Worm (Caenorhabditis elegans): Measurements from ENCODE around the gene F37C4.8.

F37C4.8 gene

DNA sequence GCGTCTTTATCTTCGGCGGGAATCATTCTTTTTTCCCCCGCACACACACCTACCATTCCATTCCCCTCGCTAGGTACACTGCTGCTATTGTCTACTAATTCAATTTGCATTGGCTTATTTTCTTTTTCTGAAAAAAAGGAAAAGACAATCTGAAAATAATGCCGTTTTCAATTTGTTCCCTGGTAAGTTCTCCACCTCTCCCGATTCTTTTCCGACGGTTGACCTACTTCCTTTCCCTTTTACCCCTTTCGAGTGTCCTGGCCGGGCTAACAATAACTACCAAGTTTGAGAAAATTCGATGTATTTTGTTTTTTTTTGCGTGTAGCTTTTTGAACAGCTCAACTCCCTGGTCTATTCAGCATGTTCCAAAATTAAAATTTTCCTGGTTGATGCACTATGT lies 13.8 kb downstream of the F37C4.8 start, which contains the start of gene F37C4.4:
TSS of gene F37C4.4 (plus strand) at position 58 of the 400 bp plus-strand sequence.
- TF ChIP-seq W03F9.2 (tag; optimal IDR thresholded peaks at IDR 0.05) (no peak), him-1 (tag; optimal IDR thresholded peaks at IDR 0.05) (no peak), dao-5 (tag; optimal IDR thresholded peaks at IDR 0.05) (no peak)

DNA sequence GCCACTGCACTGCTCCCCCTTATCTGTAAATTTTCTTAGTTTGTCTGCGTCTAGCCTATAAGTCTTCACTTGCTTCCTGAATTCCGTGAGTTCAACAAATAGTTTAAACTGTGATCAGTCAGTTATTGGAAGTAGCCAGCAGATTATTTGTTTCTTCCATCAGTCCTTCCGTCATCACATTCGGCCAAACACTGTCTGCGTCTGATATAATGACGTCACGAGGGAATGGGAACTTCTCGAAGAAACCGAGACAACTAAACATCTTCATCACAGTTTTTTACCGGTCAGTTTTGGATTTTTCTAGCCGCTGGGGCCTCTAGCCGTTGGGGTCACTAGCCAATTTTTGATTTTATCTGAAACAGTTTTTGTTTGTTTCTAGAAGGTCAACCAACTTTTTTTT lies 15.0 kb downstream of the F37C4.8 start:
- no peak for TF ChIP-seq dao-5 (tag; optimal IDR thresholded peaks at IDR 0.05)
- TF ChIP-seq him-1 (tag; optimal IDR thresholded peaks at IDR 0.05): no peak
- no peak for TF ChIP-seq W03F9.2 (tag; optimal IDR thresholded peaks at IDR 0.05)

DNA sequence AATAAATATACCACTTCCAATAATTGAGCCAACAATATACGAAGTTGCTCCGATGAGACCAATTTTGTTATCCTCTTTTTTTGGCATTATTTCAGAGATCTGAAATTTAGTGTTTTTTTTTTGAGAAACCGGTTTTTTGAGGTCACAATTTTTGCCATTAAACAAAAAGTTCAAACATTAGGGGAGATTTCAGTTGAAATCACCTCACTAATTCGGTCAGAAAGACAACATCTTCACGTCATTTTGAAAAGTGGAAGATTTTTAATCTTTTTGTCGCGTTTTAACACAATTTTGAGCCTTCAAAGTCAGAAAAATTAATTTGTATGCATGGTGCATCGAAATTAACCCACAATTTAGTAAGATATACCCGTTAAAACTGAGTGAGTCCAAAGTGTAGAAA lies 16.1 kb downstream of the F37C4.8 start, which contains the start of gene aat-8:
TSS of gene aat-8 (minus strand) at position 101 of the 400 bp plus-strand sequence.
- TF ChIP-seq him-1 (tag; optimal IDR thresholded peaks at IDR 0.05): no peak
- TF ChIP-seq dao-5 (tag; optimal IDR thresholded peaks at IDR 0.05): no peak
- TF ChIP-seq W03F9.2 (tag; optimal IDR thresholded peaks at IDR 0.05): no peak

ce11 chrIV:3862948-3863347 lies 18.1 kb downstream of the F37C4.8 start:
- TF ChIP-seq W03F9.2 (tag; optimal IDR thresholded peaks at IDR 0.05): no peak
- TF ChIP-seq him-1 (tag; optimal IDR thresholded peaks at IDR 0.05): no peak
- no peak for TF ChIP-seq dao-5 (tag; optimal IDR thresholded peaks at IDR 0.05)

- no peak for TF ChIP-seq dao-5 (tag; optimal IDR thresholded peaks at IDR 0.05)
- TF ChIP-seq W03F9.2 (tag; optimal IDR thresholded peaks at IDR 0.05): no peak
- TF ChIP-seq him-1 (tag; optimal IDR thresholded peaks at IDR 0.05): no peak
Measured at ce11 chrIV:3860419-3860818, 20.6 kb downstream of the F37C4.8 start.

- no peak for TF ChIP-seq him-1 (tag; optimal IDR thresholded peaks at IDR 0.05)
- TF ChIP-seq W03F9.2 (tag; optimal IDR thresholded peaks at IDR 0.05): no peak
- TF ChIP-seq dao-5 (tag; optimal IDR thresholded peaks at IDR 0.05): no peak
Measured at ce11 chrIV:3859552-3859951, 21.5 kb downstream of the F37C4.8 start.

ce11 chrIV:3857999-3858552 lies 22.9 kb downstream of the F37C4.8 start:
- TF ChIP-seq W03F9.2 (tag; optimal IDR thresholded peaks at IDR 0.05): no peak
- no peak for TF ChIP-seq dao-5 (tag; optimal IDR thresholded peaks at IDR 0.05)
- TF ChIP-seq him-1 (tag; optimal IDR thresholded peaks at IDR 0.05): no peak

ce11 chrIV:3856190-3856589 lies 24.8 kb downstream of the F37C4.8 start:
- TF ChIP-seq W03F9.2 (tag; optimal IDR thresholded peaks at IDR 0.05): no peak
- no peak for TF ChIP-seq dao-5 (tag; optimal IDR thresholded peaks at IDR 0.05)
- no peak for TF ChIP-seq him-1 (tag; optimal IDR thresholded peaks at IDR 0.05)

DNA sequence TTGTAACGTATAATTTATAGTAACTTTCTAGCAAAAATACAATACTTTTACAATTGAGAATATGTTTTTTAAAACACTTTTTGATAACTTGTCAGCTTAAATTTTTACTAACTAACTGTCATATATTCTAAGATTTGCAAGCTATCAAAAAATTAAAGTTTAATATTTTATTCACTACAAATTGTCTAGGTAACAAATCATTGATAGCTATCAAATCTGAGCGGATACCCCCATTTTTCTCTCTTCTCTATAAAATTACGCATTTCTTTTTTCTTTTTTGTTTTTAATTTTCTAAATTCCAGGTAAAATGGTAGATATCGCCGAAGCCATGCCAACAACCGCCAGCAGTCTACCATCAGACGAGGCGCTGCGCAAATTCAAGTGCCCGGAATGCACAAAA lies 25.5 kb downstream of the F37C4.8 start, which contains the start of gene zag-1:
TSS of gene zag-1 (plus strand) at position 301 of the 400 bp plus-strand sequence.
- TF ChIP-seq dao-5 (tag; optimal IDR thresholded peaks at IDR 0.05) (no peak), him-1 (tag; optimal IDR thresholded peaks at IDR 0.05) (no peak), W03F9.2 (tag; optimal IDR thresholded peaks at IDR 0.05) (no peak)

DNA sequence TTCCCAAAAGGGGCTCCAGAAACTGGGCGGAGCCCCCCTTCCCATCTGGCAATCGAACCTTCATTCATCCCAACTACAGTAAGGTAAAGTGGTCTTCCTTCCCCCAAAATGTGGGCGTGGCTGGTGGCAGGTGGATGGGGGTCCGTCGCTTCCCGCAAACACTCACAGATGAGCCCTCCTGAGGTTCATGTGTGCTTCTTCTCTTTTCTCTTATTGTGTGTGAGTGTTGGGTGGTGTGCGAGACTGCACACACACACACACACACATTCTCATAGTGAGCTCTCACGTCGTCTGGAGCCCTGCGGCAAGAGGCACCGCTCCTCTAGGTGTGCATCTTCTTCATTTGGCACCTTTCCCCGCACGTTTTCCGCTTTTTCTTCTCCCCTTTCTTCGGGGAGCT lies 26.4 kb downstream of the F37C4.8 start:
- no peak for TF ChIP-seq him-1 (tag; optimal IDR thresholded peaks at IDR 0.05)
- no peak for TF ChIP-seq dao-5 (tag; optimal IDR thresholded peaks at IDR 0.05)
- TF ChIP-seq W03F9.2 (tag; optimal IDR thresholded peaks at IDR 0.05): no peak

DNA sequence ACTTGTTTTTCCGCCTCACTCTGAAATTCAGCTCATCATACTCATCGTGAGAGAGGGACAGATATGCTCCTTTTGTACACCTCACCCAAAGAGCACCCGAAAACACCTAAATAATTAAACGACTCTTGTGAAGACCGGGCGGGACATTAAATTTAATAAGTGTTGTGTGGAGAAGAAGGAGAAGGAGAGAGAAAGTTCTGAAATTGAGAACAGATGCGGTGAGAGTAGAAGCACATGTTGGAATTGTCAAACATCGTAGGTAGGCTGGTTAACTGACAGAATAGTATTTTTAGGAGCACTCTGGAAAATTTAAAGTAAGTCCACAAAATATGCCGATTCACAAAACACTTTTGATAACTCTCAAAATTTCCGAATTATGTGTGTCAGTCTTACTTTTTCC lies 27.5 kb downstream of the F37C4.8 start:
- TF ChIP-seq dao-5 (tag; optimal IDR thresholded peaks at IDR 0.05) (no peak), him-1 (tag; optimal IDR thresholded peaks at IDR 0.05) (no peak), W03F9.2 (tag; optimal IDR thresholded peaks at IDR 0.05) (no peak)

ce11 chrIV:3848985-3849384 lies 32.0 kb downstream of the F37C4.8 start:
- TF ChIP-seq dao-5 (tag; optimal IDR thresholded peaks at IDR 0.05): no peak
- TF ChIP-seq W03F9.2 (tag; optimal IDR thresholded peaks at IDR 0.05): no peak
- no peak for TF ChIP-seq him-1 (tag; optimal IDR thresholded peaks at IDR 0.05)

ce11 chrIV:3847489-3847888 lies 33.5 kb downstream of the F37C4.8 start:
- TF ChIP-seq W03F9.2 (tag; optimal IDR thresholded peaks at IDR 0.05): no peak
- no peak for TF ChIP-seq dao-5 (tag; optimal IDR thresholded peaks at IDR 0.05)
- TF ChIP-seq him-1 (tag; optimal IDR thresholded peaks at IDR 0.05): no peak

ce11 chrIV:3844584-3844983 lies 36.4 kb downstream of the F37C4.8 start:
- no peak for TF ChIP-seq him-1 (tag; optimal IDR thresholded peaks at IDR 0.05)
- no peak for TF ChIP-seq dao-5 (tag; optimal IDR thresholded peaks at IDR 0.05)
- no peak for TF ChIP-seq W03F9.2 (tag; optimal IDR thresholded peaks at IDR 0.05)

DNA sequence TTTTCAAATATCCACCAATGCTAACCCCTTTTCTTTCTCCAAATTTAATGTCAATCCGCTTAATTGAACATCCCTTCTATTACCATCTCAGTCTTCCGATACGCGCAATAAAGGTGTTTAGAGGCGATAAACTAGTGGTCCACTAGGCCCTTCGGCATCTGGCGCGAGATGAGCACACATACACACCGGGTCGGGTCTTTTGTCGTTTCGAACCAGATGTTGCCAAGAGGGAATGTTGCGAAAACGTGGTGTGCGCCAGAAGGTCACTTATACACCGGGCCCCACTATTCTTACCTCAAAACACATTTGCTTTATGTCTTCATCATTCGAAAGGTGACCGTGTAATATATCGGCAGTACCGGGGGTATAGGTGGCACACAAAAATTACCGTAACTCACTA lies 37.0 kb downstream of the F37C4.8 start:
- TF ChIP-seq him-1 (tag; optimal IDR thresholded peaks at IDR 0.05): no peak
- TF ChIP-seq dao-5 (tag; optimal IDR thresholded peaks at IDR 0.05): no peak
- TF ChIP-seq W03F9.2 (tag; optimal IDR thresholded peaks at IDR 0.05): no peak
